Worm (Caenorhabditis elegans) whole organism, late embryonic: Measurements from ENCODE around the gene flp-26.

Experiments used
- C38D4.7 ChIP-seq: fragments of 200-800 bp; sonication (Bioruptor generic); optimal IDR thresholded peaks from 2 replicates; lab custom pipeline; 2018; ENCODE audit warnings: mild to moderate bottlenecking, missing genetic modification characterization, moderate library complexity, missing compliant biosample characterization
- F13H6.1 ChIP-seq: sonication (generic microtip); optimal IDR thresholded peaks from 2 replicates; lab custom pipeline; 2016; ENCODE audit warnings: missing genetic modification characterization, missing compliant biosample characterization
- T23F11.4 ChIP-seq: fragments of 200-800 bp; sonication (Bioruptor generic); optimal IDR thresholded peaks from 2 replicates; lab custom pipeline; 2018; ENCODE audit warnings: mild to moderate bottlenecking, missing genetic modification characterization, missing compliant biosample characterization
- Y22D7AL.16 ChIP-seq: sonication (generic microtip); optimal IDR thresholded peaks from 2 replicates; lab custom pipeline; 2016; ENCODE audit warnings: missing genetic modification characterization, missing compliant biosample characterization
- ahr-1 ChIP-seq: sonication (generic microtip); optimal IDR thresholded peaks from 2 replicates; lab custom pipeline; 2016; ENCODE audit warnings: missing genetic modification characterization, missing compliant biosample characterization
- ceh-2 ChIP-seq: sonication (generic microtip); optimal IDR thresholded peaks from 2 replicates; lab custom pipeline; 2016; ENCODE audit warnings: missing genotype, missing genetic modification characterization, missing compliant biosample characterization
- ceh-24 ChIP-seq: sonication (generic microtip); optimal IDR thresholded peaks from 2 replicates; lab custom pipeline; 2016; ENCODE audit warnings: mild to moderate bottlenecking, missing genetic modification characterization, missing compliant biosample characterization
- ceh-31 ChIP-seq: sonication (generic microtip); optimal IDR thresholded peaks from 2 replicates; lab custom pipeline; 2016; ENCODE audit warnings: missing genetic modification characterization, missing compliant biosample characterization
- ceh-48 ChIP-seq: sonication (generic microtip); optimal IDR thresholded peaks from 2 replicates; lab custom pipeline; 2016; ENCODE audit warnings: missing genetic modification characterization, inconsistent platforms, missing compliant biosample characterization
- ceh-6 ChIP-seq: fragments of 200-800 bp; sonication (Bioruptor generic); optimal IDR thresholded peaks from 2 replicates; lab custom pipeline; 2018; ENCODE audit warnings: mild to moderate bottlenecking, missing genetic modification characterization, missing compliant biosample characterization
- che-1 ChIP-seq: sonication (generic microtip); optimal IDR thresholded peaks from 2 replicates; lab custom pipeline; 2016; ENCODE audit warnings: mild to moderate bottlenecking, missing genetic modification characterization, missing compliant biosample characterization
- dve-1 ChIP-seq: sonication (generic microtip); optimal IDR thresholded peaks from 2 replicates; lab custom pipeline; 2017; ENCODE audit warnings: antibody characterized with exemption, mild to moderate bottlenecking, missing genetic modification characterization, missing compliant biosample characterization
- elt-2 ChIP-seq: sonication (generic microtip); optimal IDR thresholded peaks from 2 replicates; lab custom pipeline; 2016; ENCODE audit warnings: missing genetic modification reagents, missing genetic modification characterization, missing compliant biosample characterization
- elt-4 ChIP-seq: sonication (generic microtip); optimal IDR thresholded peaks from 2 replicates; lab custom pipeline; 2016; ENCODE audit warnings: missing genetic modification characterization, missing compliant biosample characterization
- ets-4 ChIP-seq: sonication (generic microtip); optimal IDR thresholded peaks from 2 replicates; lab custom pipeline; 2016; ENCODE audit warnings: missing genetic modification characterization, missing compliant biosample characterization
- fkh-10 ChIP-seq: fragments of 150-350 bp; optimal IDR thresholded peaks from 2 replicates; lab custom pipeline; 2014; ENCODE audit warnings: missing biosample characterization, missing genetic modification reagents, missing genetic modification characterization
- fkh-6 ChIP-seq: sonication (generic microtip); optimal IDR thresholded peaks from 2 replicates; lab custom pipeline; 2016; ENCODE audit warnings: missing genetic modification characterization, missing compliant biosample characterization
- gmeb-2 ChIP-seq: sonication (generic microtip); optimal IDR thresholded peaks from 2 replicates; lab custom pipeline; 2016; ENCODE audit warnings: missing genetic modification characterization, inconsistent platforms, missing compliant biosample characterization
- hlh-13 ChIP-seq: fragments of 200-800 bp; sonication (Bioruptor generic); optimal IDR thresholded peaks from 2 replicates; lab custom pipeline; 2018; ENCODE audit warnings: mild to moderate bottlenecking, missing genetic modification characterization, missing compliant biosample characterization
- hlh-15 ChIP-seq: sonication (generic microtip); optimal IDR thresholded peaks from 2 replicates; lab custom pipeline; 2016; ENCODE audit warnings: missing genetic modification characterization, missing compliant biosample characterization
- hlh-8 ChIP-seq: sonication (generic microtip); optimal IDR thresholded peaks from 2 replicates; lab custom pipeline; 2016; ENCODE audit warnings: missing genotype, missing genetic modification characterization, missing compliant biosample characterization
- lin-11 ChIP-seq: fragments of 200-800 bp; sonication (Bioruptor generic); optimal IDR thresholded peaks from 2 replicates; lab custom pipeline; 2018; ENCODE audit warnings: mild to moderate bottlenecking, missing genetic modification characterization, missing compliant biosample characterization
- mec-3 ChIP-seq: sonication (generic microtip); optimal IDR thresholded peaks from 2 replicates; lab custom pipeline; 2016; ENCODE audit warnings: borderline replicate concordance, missing genetic modification characterization, missing compliant biosample characterization
- nhr-11 ChIP-seq: fragments of 150-350 bp; optimal IDR thresholded peaks from 2 replicates; lab custom pipeline; 2014; ENCODE audit warnings: missing biosample characterization, missing genetic modification characterization
- odd-2 ChIP-seq: sonication (generic microtip); optimal IDR thresholded peaks from 2 replicates; lab custom pipeline; 2017; ENCODE audit warnings: antibody characterized with exemption, mild to moderate bottlenecking, missing genetic modification characterization, missing compliant biosample characterization
- pag-3 ChIP-seq: sonication (generic microtip); optimal IDR thresholded peaks from 2 replicates; lab custom pipeline; 2016; ENCODE audit warnings: missing compliant biosample characterization, missing genetic modification characterization, borderline replicate concordance
- pat-9 ChIP-seq: fragments of 200-800 bp; sonication (Bioruptor generic); optimal IDR thresholded peaks from 2 replicates; lab custom pipeline; 2018; ENCODE audit warnings: mild to moderate bottlenecking, missing genetic modification characterization, moderate library complexity, missing compliant biosample characterization
- pha-2 ChIP-seq: sonication (generic microtip); optimal IDR thresholded peaks from 2 replicates; lab custom pipeline; 2017; ENCODE audit warnings: mild to moderate bottlenecking, missing genetic modification characterization, missing compliant biosample characterization
- pha-4 ChIP-seq: fragments of 150-350 bp; optimal IDR thresholded peaks from 2 replicates; lab custom pipeline; 2018; ENCODE audit warnings: missing biosample characterization, missing genetic modification reagents, missing genetic modification characterization
- pros-1 ChIP-seq: fragments of 150-350 bp; optimal IDR thresholded peaks from 2 replicates; lab custom pipeline; 2014; ENCODE audit warnings: missing biosample characterization, missing genetic modification reagents, missing genetic modification characterization
- sdc-2 ChIP-seq: sonication (generic microtip); optimal IDR thresholded peaks from 2 replicates; lab custom pipeline; 2016; ENCODE audit warnings: missing genotype, missing genetic modification characterization, missing compliant biosample characterization
- sox-2 ChIP-seq: fragments of 200-800 bp; sonication (Bioruptor generic); IDR thresholded peaks from 2 replicates; pipeline ENCODE4 v1.3.6; 2022; ENCODE audit warnings: missing genetic modification reagents, missing genetic modification characterization, missing compliant biosample characterization
- sox-4 ChIP-seq: sonication (generic microtip); optimal IDR thresholded peaks from 2 replicates; lab custom pipeline; 2017; ENCODE audit warnings: mild to moderate bottlenecking, missing genetic modification characterization, inconsistent platforms, missing compliant biosample characterization
- syd-9 ChIP-seq: sonication (generic microtip); optimal IDR thresholded peaks from 2 replicates; lab custom pipeline; 2016; ENCODE audit warnings: mild to moderate bottlenecking, missing genetic modification characterization, moderate library complexity, missing compliant biosample characterization
- tbx-7 ChIP-seq: sonication (generic microtip); optimal IDR thresholded peaks from 2 replicates; lab custom pipeline; 2016; ENCODE audit warnings: missing genotype, missing genetic modification characterization, missing compliant biosample characterization
- unc-42 ChIP-seq: sonication (generic microtip); optimal IDR thresholded peaks from 2 replicates; lab custom pipeline; 2016; ENCODE audit warnings: missing genotype, missing genetic modification characterization, missing compliant biosample characterization
- unc-86 ChIP-seq: sonication (generic microtip); optimal IDR thresholded peaks from 2 replicates; lab custom pipeline; 2016; ENCODE audit warnings: missing genetic modification characterization, missing compliant biosample characterization

flp-26 gene

DNA sequence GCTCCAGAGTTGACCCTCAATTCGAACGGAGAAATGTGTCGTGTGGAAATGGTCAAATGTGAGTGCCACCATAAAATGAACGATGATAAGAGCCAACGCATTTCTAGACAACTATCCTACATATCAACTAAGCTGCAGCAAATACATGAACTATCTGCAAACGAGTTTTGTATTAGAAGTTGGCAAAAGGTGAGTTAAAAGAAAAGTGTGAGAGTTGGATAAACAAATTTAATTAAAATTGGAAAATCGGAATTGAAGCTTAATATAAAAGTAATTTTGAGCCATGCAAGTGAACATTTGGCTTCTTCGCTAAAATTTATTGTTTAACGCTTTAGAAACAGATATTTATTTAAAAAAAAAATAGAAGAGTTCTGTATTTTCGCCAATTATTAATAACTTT lies 7.0 kb downstream of the flp-26 start, which contains the start of gene cest-19:
Gene cest-19, minus strand, starts transcription at position 101 of the 400 bp plus-strand sequence.
- TF ChIP-seq unc-86 (tag; lab: Kevin White, UChicago) (no peak), che-1 (no peak), T23F11.4 (GFP tag; lab: Kevin White, UChicago) (no peak), odd-2 (tag; lab: Kevin White, UChicago) (no peak), ceh-2 (no peak), pat-9 (tag; lab: Kevin White, UChicago) (no peak), mec-3 (tag; lab: Kevin White, UChicago) (no peak), elt-4 (tag; lab: Kevin White, UChicago) (no peak), hlh-13 (GFP tag; lab: Kevin White, UChicago) (no peak), F13H6.1 (tag; lab: Kevin White, UChicago) (no peak), fkh-6 (tag; lab: Kevin White, UChicago) (no peak), sox-2 (GFP tag; lab: Robert Waterston, UW) (no peak), ceh-24 (no peak), lin-11 (tag; lab: Kevin White, UChicago) (no peak), dve-1 (no peak), sox-4 (tag; lab: Kevin White, UChicago) (no peak), elt-2 (tag; lab: Kevin White, UChicago) (no peak), pha-4 (no peak), ceh-31 (tag; lab: Kevin White, UChicago) (no peak), pros-1 (tag; lab: Kevin White, UChicago) (no peak)
- TF ChIP-seq, all 69 proteins: peak for 0

ce11 chrX:7037998-7038397 lies 9.1 kb downstream of the flp-26 start:
- no peak for TF ChIP-seq pha-2 (tag; lab: Kevin White, UChicago)
- TF ChIP-seq unc-42 (tag; lab: Kevin White, UChicago) = peak; percentile 38

ce11 chrX:7040760-7041159 lies 11.8 kb downstream of the flp-26 start:
- TF ChIP-seq ceh-31 (tag; lab: Kevin White, UChicago) (peak; percentile 29), ceh-48 (tag; lab: Kevin White, UChicago) (no peak), unc-42 (tag; lab: Kevin White, UChicago) (peak; percentile 100), nhr-11 (no peak), hlh-8 (tag; lab: Kevin White, UChicago) (no peak), syd-9 (no peak)

DNA sequence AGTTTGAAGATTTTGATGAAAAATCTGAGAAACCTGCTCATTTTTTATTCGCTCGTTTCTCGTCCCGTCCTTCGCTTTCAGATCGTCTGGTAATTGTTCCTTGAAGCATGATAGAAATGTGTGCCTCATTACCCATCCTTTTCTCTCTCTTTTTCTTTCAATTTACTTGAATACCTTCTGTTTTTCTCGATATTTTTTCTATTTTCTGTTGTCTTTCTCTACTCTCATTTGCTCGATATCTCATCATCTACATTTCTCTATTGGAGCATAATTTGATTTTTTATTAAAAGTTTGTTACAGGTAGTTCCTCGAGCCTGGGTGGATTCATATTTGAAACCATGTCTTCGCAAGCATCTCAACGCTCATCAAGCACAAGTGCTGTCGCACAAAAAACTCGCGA lies 21.4 kb downstream of the flp-26 start, which contains the start of gene ubc-17:
Gene ubc-17, plus strand, starts transcription at position 301 of the 400 bp plus-strand sequence.
- TF ChIP-seq ceh-24 = no peak
- TF ChIP-seq ets-4 (tag; lab: Kevin White, UChicago) = no peak
- TF ChIP-seq gmeb-2 (tag; lab: Kevin White, UChicago) = no peak
- TF ChIP-seq tbx-7 (tag; lab: Kevin White, UChicago) = no peak
- no peak for TF ChIP-seq ceh-6 (GFP tag; lab: Kevin White, UChicago)
- TF ChIP-seq sdc-2 (tag; lab: Kevin White, UChicago) = no peak
- TF ChIP-seq pha-4 = no peak
- no peak for TF ChIP-seq hlh-15 (tag; lab: Kevin White, UChicago)
- TF ChIP-seq unc-86 (tag; lab: Kevin White, UChicago) = no peak
- TF ChIP-seq C38D4.7 = no peak
- TF ChIP-seq ceh-2 = no peak
- TF ChIP-seq fkh-10 = no peak
- TF ChIP-seq Y22D7AL.16 (tag; lab: Kevin White, UChicago) = no peak
- TF ChIP-seq ahr-1 (tag; lab: Kevin White, UChicago) = no peak
- no peak for TF ChIP-seq dve-1
- no peak for TF ChIP-seq hlh-13 (GFP tag; lab: Kevin White, UChicago)
- TF ChIP-seq pag-3 (tag; lab: Kevin White, UChicago) = no peak
